Fruit fly (Drosophila melanogaster) whole organism, embryonic: Measurements from ENCODE around the gene CG14014.

Experiments
- Abd-B ChIP-seq: fragments of 200-800 bp; sonication (Bioruptor generic); optimal IDR thresholded peaks from 2 replicates; lab custom pipeline; 2018; ENCODE audit warnings: missing biosample characterization, mild to moderate bottlenecking, missing genetic modification characterization, moderate library complexity
- Bgb ChIP-seq: fragments of 200-800 bp; sonication (Bioruptor generic); IDR thresholded peaks from 2 replicates; pipeline ENCODE4 v1.3.6; 2022; ENCODE audit warnings: missing biosample characterization, missing genetic modification characterization; ENCODE audit not compliant: partially characterized antibody
- Blimp-1 ChIP-seq: fragments of 200-800 bp; sonication (Bioruptor generic); optimal IDR thresholded peaks from 3 replicates; lab custom pipeline; 2018; ENCODE audit warnings: missing biosample characterization, missing genetic modification characterization, mild to moderate bottlenecking, moderate library complexity, missing genetic modification reagents
- CG10267 ChIP-seq: fragments of 200-800 bp; sonication (Bioruptor generic); optimal IDR thresholded peaks from 2 replicates; lab custom pipeline; 2018; ENCODE audit warnings: missing biosample characterization, mild to moderate bottlenecking, missing genetic modification characterization, moderate library complexity
- CG10543 ChIP-seq: fragments of 200-800 bp; sonication (Bioruptor generic); optimal IDR thresholded peaks from 3 replicates; lab custom pipeline; 2017; ENCODE audit warnings: missing biosample characterization, mild to moderate bottlenecking, missing genetic modification characterization, moderate library complexity
- CG11504 ChIP-seq: fragments of 200-800 bp; sonication (Bioruptor generic); optimal IDR thresholded peaks from 3 replicates; lab custom pipeline; 2019; ENCODE audit warnings: missing biosample characterization, mild to moderate bottlenecking, missing genetic modification characterization, moderate library complexity
- CG11696 ChIP-seq: fragments of 200-800 bp; sonication (Bioruptor generic); IDR thresholded peaks from 2 replicates; pipeline ENCODE4 v1.3.6; 2022; ENCODE audit warnings: missing biosample characterization, missing genetic modification characterization
- CG12219 ChIP-seq: fragments of 200-800 bp; sonication (Bioruptor generic); optimal IDR thresholded peaks from 3 replicates; lab custom pipeline; 2018; ENCODE audit warnings: missing biosample characterization, mild to moderate bottlenecking, missing genetic modification characterization
- CG12391 ChIP-seq: fragments of 200-800 bp; sonication (Bioruptor generic); optimal IDR thresholded peaks from 3 replicates; lab custom pipeline; 2018; ENCODE audit warnings: missing biosample characterization, mild to moderate bottlenecking, missing genetic modification characterization, moderate library complexity
- CG12744 ChIP-seq: fragments of 200-800 bp; sonication (Bioruptor generic); optimal IDR thresholded peaks from 2 replicates; lab custom pipeline; 2016; ENCODE audit warnings: missing biosample characterization, missing genetic modification characterization
- CG14860 ChIP-seq: fragments of 200-800 bp; sonication (Bioruptor generic); IDR thresholded peaks from 3 replicates; pipeline ENCODE4 v1.3.6; 2022; ENCODE audit warnings: missing biosample characterization, missing genetic modification characterization; ENCODE audit not compliant: partially characterized antibody
- CG15269 ChIP-seq: fragments of 200-800 bp; sonication (Bioruptor generic); optimal IDR thresholded peaks from 2 replicates; lab custom pipeline; 2018; ENCODE audit warnings: missing biosample characterization, mild to moderate bottlenecking, missing genetic modification characterization, moderate library complexity
- CG15514 ChIP-seq: fragments of 200-800 bp; sonication (Bioruptor generic); optimal IDR thresholded peaks from 3 replicates; lab custom pipeline; 2017; ENCODE audit warnings: missing biosample characterization, missing genetic modification characterization, mild to moderate bottlenecking, moderate library complexity, missing genetic modification reagents
- CG18599 ChIP-seq: fragments of 200-800 bp; sonication (Bioruptor generic); optimal IDR thresholded peaks from 3 replicates; lab custom pipeline; 2017; ENCODE audit warnings: missing biosample characterization, missing genetic modification characterization, mild to moderate bottlenecking, moderate library complexity, missing genetic modification reagents
- CG2120 ChIP-seq: fragments of 200-800 bp; sonication (Bioruptor generic); optimal IDR thresholded peaks from 3 replicates; lab custom pipeline; 2016; ENCODE audit warnings: missing biosample characterization, missing genetic modification characterization
- CG2202 ChIP-seq: fragments of 200-800 bp; sonication (Bioruptor generic); optimal IDR thresholded peaks from 2 replicates; lab custom pipeline; 2018; ENCODE audit warnings: missing biosample characterization, mild to moderate bottlenecking, missing genetic modification characterization
- CG4820 ChIP-seq: fragments of 200-800 bp; sonication (Bioruptor generic); optimal IDR thresholded peaks from 3 replicates; lab custom pipeline; 2016; ENCODE audit warnings: missing biosample characterization, missing genetic modification characterization
- CG6254 ChIP-seq: fragments of 200-800 bp; sonication (Bioruptor generic); optimal IDR thresholded peaks from 3 replicates; lab custom pipeline; 2017; ENCODE audit warnings: mild to moderate bottlenecking, missing biosample characterization, missing genetic modification reagents, missing genetic modification characterization
- CG7928 ChIP-seq: fragments of 200-800 bp; sonication (Bioruptor generic); optimal IDR thresholded peaks from 2 replicates; lab custom pipeline; 2017; ENCODE audit warnings: missing biosample characterization, mild to moderate bottlenecking, missing genetic modification characterization
- CG9817 ChIP-seq: fragments of 200-800 bp; sonication (Bioruptor generic); optimal IDR thresholded peaks from 2 replicates; lab custom pipeline; 2018; ENCODE audit warnings: missing biosample characterization, mild to moderate bottlenecking, missing genetic modification characterization, moderate library complexity
- Deaf1 ChIP-seq: fragments of 200-800 bp; optimal IDR thresholded peaks from 3 replicates; lab custom pipeline; 2019; ENCODE audit warnings: missing biosample characterization, mild to moderate bottlenecking, missing genetic modification characterization, moderate library complexity
- HLH3B ChIP-seq: fragments of 200-800 bp; sonication (Bioruptor generic); IDR thresholded peaks from 2 replicates; pipeline ENCODE4 v1.3.6; 2022; ENCODE audit warnings: missing biosample characterization, missing genetic modification characterization
- HLH54F ChIP-seq: fragments of 200-800 bp; sonication (Bioruptor generic); optimal IDR thresholded peaks from 3 replicates; lab custom pipeline; 2016; ENCODE audit warnings: missing biosample characterization, missing genetic modification characterization
- Hand ChIP-seq: fragments of 200-800 bp; sonication (Bioruptor generic); optimal IDR thresholded peaks from 2 replicates; lab custom pipeline; 2017; ENCODE audit warnings: mild to moderate bottlenecking, missing biosample characterization, missing genetic modification reagents, missing genetic modification characterization
- Hsf ChIP-seq: fragments of 200-800 bp; sonication (Bioruptor generic); optimal IDR thresholded peaks from 3 replicates; lab custom pipeline; 2016; ENCODE audit warnings: missing biosample characterization, missing genetic modification characterization
- Myb ChIP-seq: fragments of 200-800 bp; sonication (Bioruptor generic); optimal IDR thresholded peaks from 2 replicates; lab custom pipeline; 2016; ENCODE audit warnings: missing biosample characterization, missing genetic modification characterization
- Neu2 ChIP-seq: fragments of 200-800 bp; sonication (Bioruptor generic); optimal IDR thresholded peaks from 3 replicates; lab custom pipeline; 2016; ENCODE audit warnings: missing biosample characterization, missing genetic modification characterization, borderline replicate concordance
- Nf-YA ChIP-seq: fragments of 200-800 bp; sonication (Bioruptor generic); IDR thresholded peaks from 2 replicates; pipeline ENCODE4 v1.3.6; 2022; ENCODE audit warnings: missing biosample characterization, missing genetic modification characterization
- Ptx1 ChIP-seq: fragments of 200-800 bp; sonication (Bioruptor generic); IDR thresholded peaks from 2 replicates; pipeline ENCODE4 v1.3.6; 2022; ENCODE audit warnings: missing biosample characterization, missing genetic modification characterization
- Tbp ChIP-seq: fragments of >200 bp; optimal IDR thresholded peaks from 2 replicates; lab custom pipeline; 2018; ENCODE audit warnings: missing biosample characterization, missing genetic modification characterization
- br ChIP-seq: fragments of >200 bp; optimal IDR thresholded peaks from 2 replicates; lab custom pipeline; 2017
- btn ChIP-seq: fragments of 200-800 bp; sonication (Bioruptor generic); optimal IDR thresholded peaks from 2 replicates; lab custom pipeline; 2016; ENCODE audit warnings: missing biosample characterization, missing genetic modification characterization
- chif ChIP-seq, 2 experiments: fragments of 200-800 bp; sonication (Bioruptor generic); optimal IDR thresholded peaks; 3 replicates each; lab custom pipeline; 2016; ENCODE audit warnings: missing biosample characterization in 2 of 2, missing genetic modification characterization in 2 of 2
- chm ChIP-seq: fragments of 200-800 bp; sonication (Bioruptor generic); IDR thresholded peaks from 2 replicates; pipeline ENCODE4 v1.3.6; 2022; ENCODE audit warnings: missing biosample characterization, missing genetic modification characterization
- danr ChIP-seq: fragments of 200-800 bp; sonication (Bioruptor generic); IDR thresholded peaks from 2 replicates; pipeline ENCODE4 v1.3.6; 2022; ENCODE audit warnings: missing biosample characterization, missing genetic modification characterization
- dm ChIP-seq: fragments of 200-800 bp; sonication (Bioruptor generic); optimal IDR thresholded peaks from 3 replicates; lab custom pipeline; 2016; ENCODE audit warnings: missing biosample characterization, missing genetic modification characterization
- fru ChIP-seq: fragments of >200 bp; optimal IDR thresholded peaks from 2 replicates; lab custom pipeline; 2017
- grau ChIP-seq: fragments of 200-800 bp; optimal IDR thresholded peaks from 3 replicates; lab custom pipeline; 2019; ENCODE audit warnings: missing biosample characterization, mild to moderate bottlenecking, missing genetic modification characterization, moderate library complexity
- inv ChIP-seq: fragments of 200-800 bp; sonication (Bioruptor generic); IDR thresholded peaks from 2 replicates; pipeline ENCODE4 v1.3.6; 2022; ENCODE audit warnings: missing biosample characterization, missing genetic modification characterization; ENCODE audit not compliant: partially characterized antibody
- kay ChIP-seq: fragments of 200-800 bp; sonication (Bioruptor generic); optimal IDR thresholded peaks from 2 replicates; lab custom pipeline; 2016; ENCODE audit warnings: missing biosample characterization, missing genetic modification characterization
- lbe ChIP-seq: fragments of 200-800 bp; sonication (Bioruptor generic); optimal IDR thresholded peaks from 2 replicates; lab custom pipeline; 2016; ENCODE audit warnings: missing biosample characterization, mild to moderate bottlenecking, missing genetic modification characterization
- maf-S ChIP-seq: fragments of 200-800 bp; sonication (Bioruptor generic); optimal IDR thresholded peaks from 2 replicates; lab custom pipeline; 2016; ENCODE audit warnings: missing biosample characterization, missing genetic modification characterization
- peb ChIP-seq: fragments of 200-800 bp; sonication (Bioruptor generic); IDR thresholded peaks from 2 replicates; pipeline ENCODE4 v1.3.6; 2022; ENCODE audit warnings: missing biosample characterization, missing genetic modification characterization
- pho ChIP-seq: fragments of 200-800 bp; sonication (Bioruptor generic); optimal IDR thresholded peaks from 2 replicates; lab custom pipeline; 2016; ENCODE audit warnings: missing biosample characterization, missing genetic modification characterization
- phol ChIP-seq: fragments of 200-800 bp; sonication (Bioruptor generic); optimal IDR thresholded peaks from 3 replicates; lab custom pipeline; 2018; ENCODE audit warnings: missing biosample characterization, mild to moderate bottlenecking, missing genetic modification characterization, moderate library complexity
- slbo ChIP-seq: fragments of 200-800 bp; sonication (Bioruptor generic); IDR thresholded peaks from 2 replicates; pipeline ENCODE4 v1.3.6; 2022; ENCODE audit warnings: missing biosample characterization, missing genetic modification characterization
- sob ChIP-seq: fragments of 200-800 bp; sonication (Bioruptor generic); IDR thresholded peaks from 2 replicates; pipeline ENCODE4 v1.3.6; 2022; ENCODE audit warnings: missing biosample characterization, missing genetic modification characterization
- twi ChIP-seq: fragments of 200-800 bp; optimal IDR thresholded peaks from 2 replicates; lab custom pipeline; 2019; ENCODE audit warnings: missing biosample characterization, mild to moderate bottlenecking, missing genetic modification characterization, moderate library complexity
- unc-4 ChIP-seq: fragments of 200-800 bp; sonication (Bioruptor generic); IDR thresholded peaks from 2 replicates; pipeline ENCODE4 v1.3.6; 2022; ENCODE audit warnings: missing biosample characterization, missing genetic modification characterization; ENCODE audit not compliant: partially characterized antibody
- wdn ChIP-seq: fragments of 200-800 bp; sonication (Bioruptor generic); IDR thresholded peaks from 2 replicates; pipeline ENCODE4 v1.3.6; 2022; ENCODE audit warnings: missing biosample characterization, missing genetic modification characterization
- zf30C ChIP-seq: fragments of 200-800 bp; sonication (Bioruptor generic); optimal IDR thresholded peaks from 3 replicates; lab custom pipeline; 2018; ENCODE audit warnings: missing biosample characterization, mild to moderate bottlenecking, missing genetic modification characterization

Gene CG14014

DNA sequence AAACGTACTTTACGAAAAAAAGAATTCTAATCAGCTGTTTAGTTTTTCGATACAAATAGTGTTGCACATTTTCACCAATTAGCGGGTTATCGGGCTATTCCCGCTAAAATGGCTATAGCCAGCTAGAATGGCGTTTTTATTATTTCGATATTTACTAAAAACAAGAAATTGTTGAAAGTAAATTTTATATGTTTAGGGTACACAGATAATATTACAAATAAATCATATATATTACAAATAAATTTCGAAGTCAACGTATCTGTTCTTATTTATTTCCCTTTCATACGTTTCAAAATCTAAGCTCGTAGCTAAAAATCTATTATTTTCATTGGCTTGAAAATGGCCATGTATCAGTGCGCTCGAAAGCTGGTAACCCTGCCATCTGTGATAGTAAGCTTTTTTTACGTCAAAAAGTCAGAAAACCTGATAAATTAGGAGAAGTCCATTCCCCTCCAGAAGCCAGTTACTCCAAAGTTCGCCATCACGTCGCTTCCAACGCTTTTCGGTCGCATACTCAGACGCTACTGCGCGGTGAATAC, 30.7 kb downstream of the CG14014 start, which contains the start of the genes CG7382 and cl (continued):
- TF ChIP-seq slbo (GFP tag; lab: Robert Waterston, UW), result peak; percentile 61
- no peak for TF ChIP-seq btn (GFP tag; lab: Kevin White, UChicago)
- no peak for TF ChIP-seq danr (GFP tag; lab: Robert Waterston, UW)
- TF ChIP-seq CG9817 (tag; lab: Kevin White, UChicago), result peak; percentile 34
- TF ChIP-seq CG2120 (GFP tag; lab: Kevin White, UChicago), result peak; percentile 54
- TF ChIP-seq HLH3B, result no peak
- TF ChIP-seq inv (GFP tag; lab: Robert Waterston, UW), result no peak
- TF ChIP-seq br (lab: Kevin White, UChicago), result no peak
- peak; percentile 19; the same call in 1 of the 2 replicates for TF ChIP-seq sob (GFP tag; lab: Robert Waterston, UW)
- peak; percentile 47 for TF ChIP-seq twi
- no peak for TF ChIP-seq Nf-YA (GFP tag; lab: Robert Waterston, UW)
- 0 out of 2 replicates have a peak, but pooled peaks have one; percentile 33 for TF ChIP-seq chm (GFP tag; lab: Robert Waterston, UW)
- TF ChIP-seq CG4820 (GFP tag; lab: Kevin White, UChicago), result peak; percentile 33
- no peak for TF ChIP-seq lbe (GFP tag; lab: Kevin White, UChicago)
- TF ChIP-seq grau, result peak; percentile 66
- no peak for TF ChIP-seq pho (GFP tag; lab: Kevin White, UChicago)
- TF ChIP-seq CG11504 (tag; lab: Kevin White, UChicago), result peak; percentile 69
- TF ChIP-seq Ptx1 (GFP tag; lab: Robert Waterston, UW), result no peak
- peak; percentile 72 for TF ChIP-seq phol (tag; lab: Kevin White, UChicago)
- TF ChIP-seq CG2202 (tag; lab: Kevin White, UChicago), result no peak
- peak; percentile 72 for TF ChIP-seq CG12391 (tag; lab: Kevin White, UChicago)
- TF ChIP-seq fru, result no peak
- TF ChIP-seq Deaf1 (tag; lab: Kevin White, UChicago), result no peak
- no peak for TF ChIP-seq CG14860 (GFP tag; lab: Robert Waterston, UW)
- peak; percentile 36 for TF ChIP-seq CG18599 (GFP tag; lab: Kevin White, UChicago)
- TF ChIP-seq Myb (GFP tag; lab: Kevin White, UChicago), result peak; percentile 10
- TF ChIP-seq CG15514 (GFP tag; lab: Kevin White, UChicago), result peak; percentile 41
- peak; percentile 35 for TF ChIP-seq CG15269 (tag; lab: Kevin White, UChicago)
- TF ChIP-seq wdn (GFP tag; lab: Robert Waterston, UW), result no peak
- TF ChIP-seq CG11696 (GFP tag; lab: Robert Waterston, UW), result no peak
- TF ChIP-seq zf30C (GFP tag; lab: Kevin White, UChicago), result no peak
- peak; percentile 57 for TF ChIP-seq CG10543
- no peak for TF ChIP-seq Neu2
- no peak for TF ChIP-seq kay (GFP tag; lab: Kevin White, UChicago)
- TF ChIP-seq Bgb (GFP tag; lab: Robert Waterston, UW), result no peak; the same call in 1 of the 2 replicates
- TF ChIP-seq Hsf (GFP tag; lab: Kevin White, UChicago), result peak; percentile 24
- peak; percentile 81 for TF ChIP-seq Abd-B (GFP tag; lab: Kevin White, UChicago)
- TF ChIP-seq CG10267 (tag; lab: Kevin White, UChicago), result peak; percentile 64
- TF ChIP-seq HLH54F, result peak; percentile 31
- TF ChIP-seq chif (GFP tag; optimal IDR thresholded peaks at IDR 0.05; lab: Kevin White, UChicago), result no peak
- TF ChIP-seq CG7928 (GFP tag; lab: Kevin White, UChicago), result no peak
- TF ChIP-seq maf-S, result no peak
- TF ChIP-seq peb (GFP tag; lab: Robert Waterston, UW), result no peak
- no peak for TF ChIP-seq Hand (GFP tag; lab: Kevin White, UChicago)
- TF ChIP-seq CG12219, result no peak
- no peak for TF ChIP-seq Tbp (GFP tag; lab: Kevin White, UChicago)
- TF ChIP-seq Blimp-1 (GFP tag; lab: Kevin White, UChicago), result no peak
- TF ChIP-seq CG6254 (GFP tag; lab: Kevin White, UChicago), result no peak
- TF ChIP-seq unc-4 (GFP tag; lab: Robert Waterston, UW), result no peak
- TF ChIP-seq CG12744, result no peak
- no peak for TF ChIP-seq dm (GFP tag; lab: Kevin White, UChicago)
